Worm (Caenorhabditis elegans): ENCODE measurements around the gene nas-11.

DNA sequence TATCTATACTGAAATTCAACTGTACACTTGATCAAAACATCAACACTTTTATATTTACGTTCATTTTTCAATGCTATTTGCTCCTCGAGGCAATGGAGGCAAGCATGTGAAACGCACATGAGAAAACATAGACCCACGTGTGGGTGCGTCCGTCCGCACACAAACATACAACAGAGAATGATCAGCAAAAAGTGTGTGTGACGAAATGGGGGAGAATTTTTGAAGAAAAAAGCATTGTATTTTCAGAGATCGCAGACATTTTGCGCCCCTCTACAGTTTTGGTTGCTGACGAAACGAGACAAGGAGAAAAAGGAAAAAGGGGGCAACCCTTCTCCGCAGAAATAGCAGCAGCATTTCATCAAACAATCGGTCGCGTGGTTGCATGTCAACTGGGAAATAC lies 36.8 kb downstream of the nas-11 start:
- TF ChIP-seq ccch-3 (GFP tag; optimal IDR thresholded peaks at IDR 0.05), result no peak
- no peak for TF ChIP-seq lsy-27 (tag; optimal IDR thresholded peaks at IDR 0.05; ENCODE audit: borderline replicate concordance, insufficient read depth)
- TF ChIP-seq snpc-4 (GFP tag; optimal IDR thresholded peaks at IDR 0.05), result no peak
- peak in 1 of 4 experiments; percentile 12 for TF ChIP-seq snpc-4 (tag; optimal IDR thresholded peaks at IDR 0.05)
- no peak for TF ChIP-seq ztf-6 (GFP tag; IDR thresholded peaks at IDR 0.05)
- TF ChIP-seq rcor-1 (GFP tag; IDR thresholded peaks at IDR 0.05), result no peak
- TF ChIP-seq efl-1 (GFP tag; optimal IDR thresholded peaks at IDR 0.05), result no peak
- no peak for TF ChIP-seq B0019.2 (GFP tag; conservative IDR thresholded peaks at IDR 0.05)
- TF ChIP-seq him-1 (tag; optimal IDR thresholded peaks at IDR 0.05), result no peak
- peak; percentile 80 for TF ChIP-seq ceh-27 (GFP tag; optimal IDR thresholded peaks at IDR 0.05)
- peak; percentile 81 for TF ChIP-seq nhr-80 (tag; optimal IDR thresholded peaks at IDR 0.05)
